Worm (Caenorhabditis elegans) whole organism, L1 larva: ENCODE results near the gene nduf-2.2.

Source experiments
- blmp-1 ChIP-seq: fragments of 150-350 bp; optimal IDR thresholded peaks from 2 replicates; lab custom pipeline; 2014; ENCODE audit warnings: missing biosample characterization, missing genetic modification characterization
- ceh-82 ChIP-seq, 3 experiments: fragments of 150-350 bp in 1 of 3; sonication (generic microtip) in 2 of 3; optimal IDR thresholded peaks; 2 replicates each; lab custom pipeline; 2014 to 2017; ENCODE audit warnings: missing biosample characterization in 3 of 3, missing genetic modification characterization in 3 of 3
- ceh-90 ChIP-seq: sonication (generic microtip); optimal IDR thresholded peaks from 2 replicates; lab custom pipeline; 2016; ENCODE audit warnings: missing genetic modification characterization, missing compliant biosample characterization
- dpl-1 ChIP-seq, 3 experiments: fragments of 150-350 bp in 2 of 3; sonication (generic microtip) in 1 of 3; optimal IDR thresholded peaks; 2 replicates each; lab custom pipeline; 2014 to 2017; ENCODE audit warnings: missing biosample characterization in 3 of 3, missing genetic modification characterization in 3 of 3, missing genetic modification reagents in 3 of 3
- egl-27 ChIP-seq, 2 experiments: fragments of 150-350 bp in 1 of 2; sonication (generic microtip); optimal IDR thresholded peaks; 3 replicates each; lab custom pipeline; 2017 to 2018; ENCODE audit warnings: missing biosample characterization in 2 of 2, missing genetic modification characterization in 2 of 2, missing genetic modification reagents in 2 of 2
- hlh-17 ChIP-seq: fragments of 200-800 bp; sonication (Bioruptor generic); optimal IDR thresholded peaks from 2 replicates; lab custom pipeline; 2018; ENCODE audit warnings: missing genetic modification characterization, mild to moderate bottlenecking, missing compliant biosample characterization, moderate library complexity, borderline replicate concordance
- lir-3 ChIP-seq: sonication (generic microtip); optimal IDR thresholded peaks from 2 replicates; lab custom pipeline; 2016; ENCODE audit warnings: mild to moderate bottlenecking, missing genetic modification characterization, moderate library complexity, missing compliant biosample characterization; ENCODE audit not compliant: poor library complexity
- nhr-19 ChIP-seq: fragments of 200-800 bp; sonication (Bioruptor generic); conservative IDR thresholded peaks from 2 replicates; pipeline ENCODE4 v1.3.6; 2022; ENCODE audit warnings: missing genetic modification characterization, missing compliant biosample characterization
- snpc-4 ChIP-seq: fragments of 150-350 bp; optimal IDR thresholded peaks from 2 replicates; lab custom pipeline; 2014; ENCODE audit warnings: missing biosample characterization, missing genetic modification characterization
- sup-37 ChIP-seq: fragments of 200-800 bp; sonication (Bioruptor generic); optimal IDR thresholded peaks from 2 replicates; lab custom pipeline; 2018; ENCODE audit warnings: mild to moderate bottlenecking, missing genetic modification characterization, missing compliant biosample characterization
- tlp-1 ChIP-seq: fragments of 150-350 bp; optimal IDR thresholded peaks from 2 replicates; lab custom pipeline; 2014; ENCODE audit warnings: missing biosample characterization, missing genetic modification characterization

DNA sequence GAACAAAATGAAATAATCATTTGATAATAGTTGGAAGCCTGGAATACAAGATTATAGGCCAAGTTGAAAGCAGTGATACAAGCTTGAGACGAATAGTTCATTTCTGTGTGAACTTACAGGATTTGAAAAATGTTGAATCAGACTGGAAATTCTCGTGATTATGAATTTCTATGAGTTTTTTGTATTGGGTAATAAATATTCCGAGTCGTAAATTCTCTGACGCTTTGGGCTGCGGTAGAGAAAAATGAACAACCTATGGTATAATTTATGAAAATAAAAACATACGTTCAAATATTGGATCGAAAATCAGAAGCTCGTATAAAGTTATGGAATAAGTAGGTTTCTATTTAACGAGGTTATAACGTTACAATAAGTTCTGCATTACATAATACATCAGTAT is 27.8 kb downstream of the nduf-2.2 start, which contains the start of gene srb-11:
- no peak for TF ChIP-seq blmp-1 (tag; lab: Kevin White, UChicago)
- TF ChIP-seq ceh-82 (tag; optimal IDR thresholded peaks at IDR 0.05; lab: Kevin White, UChicago): no peak
- no peak for TF ChIP-seq snpc-4 (tag; lab: Kevin White, UChicago)
- no peak for TF ChIP-seq nhr-19 (GFP tag; lab: Robert Waterston, UW)
- no peak for TF ChIP-seq tlp-1 (tag; lab: Kevin White, UChicago)
- TF ChIP-seq lir-3: no peak
- no peak for TF ChIP-seq ceh-90 (tag; lab: Kevin White, UChicago)
- no peak for TF ChIP-seq hlh-17
- no peak for TF ChIP-seq sup-37 (GFP tag; lab: Kevin White, UChicago)
- TF ChIP-seq dpl-1 (GFP tag; optimal IDR thresholded peaks at IDR 0.05; lab: Kevin White, UChicago): no peak
- no peak for TF ChIP-seq egl-27 (tag; optimal IDR thresholded peaks at IDR 0.05; lab: Kevin White, UChicago)
